Fruit fly (Drosophila melanogaster): ENCODE data around the gene CG5157.
A peak's percentile ranks its signal among the peaks of the same experiment; 100 is the strongest.

Gene CG5157

dm6 chr3L:16155547-16155946, 17.9 kb upstream of the CG5157 start:
- no peak for TF ChIP-seq dl (GFP tag; optimal IDR thresholded peaks at IDR 0.05; ENCODE audit: insufficient read depth in 1 of 2, partially characterized antibody in 2 of 2)
- no peak for TF ChIP-seq Dif (GFP tag; optimal IDR thresholded peaks at IDR 0.05; ENCODE audit: partially characterized antibody)
- TF ChIP-seq CG32264 (GFP tag; optimal IDR thresholded peaks at IDR 0.05) = no peak

dm6 chr3L:16153650-16154049, 16.0 kb upstream of the CG5157 start:
- TF ChIP-seq Hnf4 (GFP tag; optimal IDR thresholded peaks at IDR 0.05) = peak; percentile 13
- TF ChIP-seq Dfd (GFP tag; optimal IDR thresholded peaks at IDR 0.05) = no peak

- TF ChIP-seq psq (GFP tag; optimal IDR thresholded peaks at IDR 0.05) = no peak
- TF ChIP-seq Rel (GFP tag; optimal IDR thresholded peaks at IDR 0.05) = no peak
- no peak for TF ChIP-seq Rel (tag; optimal IDR thresholded peaks at IDR 0.05)
- TF ChIP-seq sage (GFP tag; optimal IDR thresholded peaks at IDR 0.05) = no peak
- no peak for TF ChIP-seq Myc (optimal IDR thresholded peaks at IDR 0.05)
- no peak for TF ChIP-seq Mio (GFP tag; optimal IDR thresholded peaks at IDR 0.05)
- no peak for TF ChIP-seq Dif (GFP tag; optimal IDR thresholded peaks at IDR 0.05; ENCODE audit: partially characterized antibody)
Measured at dm6 chr3L:16153089-16153488, 15.4 kb upstream of the CG5157 start.

dm6 chr3L:16151742-16152141, 14.1 kb upstream of the CG5157 start:
- TF ChIP-seq Myc (optimal IDR thresholded peaks at IDR 0.05) (no peak), dl (GFP tag; optimal IDR thresholded peaks at IDR 0.05; ENCODE audit: insufficient read depth in 1 of 2, partially characterized antibody in 2 of 2) (no peak), Sp1 (GFP tag; optimal IDR thresholded peaks at IDR 0.05) (no peak), h (GFP tag; optimal IDR thresholded peaks at IDR 0.05) (no peak), sv (GFP tag; optimal IDR thresholded peaks at IDR 0.05) (no peak), OdsH (GFP tag; optimal IDR thresholded peaks at IDR 0.05) (no peak), dsf (GFP tag; optimal IDR thresholded peaks at IDR 0.05; ENCODE audit: borderline replicate concordance) (no peak), Mio (GFP tag; optimal IDR thresholded peaks at IDR 0.05) (no peak), N (GFP tag; optimal IDR thresholded peaks at IDR 0.05) (no peak), psq (GFP tag; optimal IDR thresholded peaks at IDR 0.05) (no peak), usp (GFP tag; optimal IDR thresholded peaks at IDR 0.05) (no peak), pan (optimal IDR thresholded peaks at IDR 0.05) (no peak), Dif (GFP tag; optimal IDR thresholded peaks at IDR 0.05; ENCODE audit: partially characterized antibody) (no peak), Vsx2 (GFP tag; optimal IDR thresholded peaks at IDR 0.05; ENCODE audit: partially characterized antibody) (no peak), CG9705 (GFP tag; optimal IDR thresholded peaks at IDR 0.05) (no peak)

dm6 chr3L:16150850-16151515, 13.3 kb upstream of the CG5157 start:
- TF ChIP-seq brk (GFP tag; optimal IDR thresholded peaks at IDR 0.05) = peak; percentile 54
- TF ChIP-seq CrebA (GFP tag; optimal IDR thresholded peaks at IDR 0.05; ENCODE audit: borderline replicate concordance) = peak; percentile 44
- TF ChIP-seq fru (GFP tag; optimal IDR thresholded peaks at IDR 0.05) = no peak
- TF ChIP-seq OdsH (GFP tag; optimal IDR thresholded peaks at IDR 0.05) = no peak
- TF ChIP-seq Jra (GFP tag; optimal IDR thresholded peaks at IDR 0.05) = peak; percentile 16
- TF ChIP-seq h (GFP tag; optimal IDR thresholded peaks at IDR 0.05) = peak; percentile 17
- TF ChIP-seq Hr83 (GFP tag; optimal IDR thresholded peaks at IDR 0.05; ENCODE audit: poor library complexity, severe bottlenecking) = peak; percentile 47
- peak; percentile 9 for TF ChIP-seq pan (optimal IDR thresholded peaks at IDR 0.05)

dm6 chr3L:16150161-16150538, 12.5 kb upstream of the CG5157 start:
- TF ChIP-seq Myc (optimal IDR thresholded peaks at IDR 0.05) = no peak
- no peak for TF ChIP-seq foxo (GFP tag; optimal IDR thresholded peaks at IDR 0.05)
- no peak for TF ChIP-seq Vsx2 (GFP tag; optimal IDR thresholded peaks at IDR 0.05; ENCODE audit: partially characterized antibody)
- TF ChIP-seq ey (GFP tag; optimal IDR thresholded peaks at IDR 0.05) = no peak
- no peak for TF ChIP-seq lola (GFP tag; optimal IDR thresholded peaks at IDR 0.05)
- no peak for TF ChIP-seq Sp1 (GFP tag; optimal IDR thresholded peaks at IDR 0.05)
- TF ChIP-seq usp (GFP tag; optimal IDR thresholded peaks at IDR 0.05) = no peak
- no peak for TF ChIP-seq fru (GFP tag; optimal IDR thresholded peaks at IDR 0.05)
- no peak for TF ChIP-seq h (GFP tag; optimal IDR thresholded peaks at IDR 0.05)
- no peak for TF ChIP-seq Hnf4 (GFP tag; optimal IDR thresholded peaks at IDR 0.05)
- TF ChIP-seq Jra (GFP tag; optimal IDR thresholded peaks at IDR 0.05) = no peak
- TF ChIP-seq psq (GFP tag; optimal IDR thresholded peaks at IDR 0.05) = no peak
- no peak for TF ChIP-seq brk (GFP tag; optimal IDR thresholded peaks at IDR 0.05)
- TF ChIP-seq sv (GFP tag; optimal IDR thresholded peaks at IDR 0.05) = no peak
- no peak for TF ChIP-seq Dif (GFP tag; optimal IDR thresholded peaks at IDR 0.05; ENCODE audit: partially characterized antibody)
- TF ChIP-seq jim (GFP tag; optimal IDR thresholded peaks at IDR 0.05) = no peak
- TF ChIP-seq Dfd (GFP tag; optimal IDR thresholded peaks at IDR 0.05) = no peak
- no peak for TF ChIP-seq Hr83 (GFP tag; optimal IDR thresholded peaks at IDR 0.05; ENCODE audit: poor library complexity, severe bottlenecking)
- no peak for TF ChIP-seq dsf (GFP tag; optimal IDR thresholded peaks at IDR 0.05; ENCODE audit: borderline replicate concordance)
